Worm (Caenorhabditis elegans) whole organism, early embryonic: ENCODE data around the gene F20D1.3.

Experiments used
- B0310.2 ChIP-seq: sonication (generic microtip); optimal IDR thresholded peaks from 2 replicates; lab custom pipeline; 2016; ENCODE audit warnings: mild to moderate bottlenecking, missing genetic modification characterization, missing compliant biosample characterization
- F13C5.2 ChIP-seq: sonication (generic microtip); optimal IDR thresholded peaks from 2 replicates; lab custom pipeline; 2017; ENCODE audit warnings: mild to moderate bottlenecking, missing genetic modification characterization, inconsistent platforms, missing compliant biosample characterization
- aly-1 ChIP-seq: sonication (generic microtip); optimal IDR thresholded peaks from 2 replicates; lab custom pipeline; 2016; ENCODE audit warnings: missing genetic modification characterization, missing compliant biosample characterization
- ama-1 ChIP-seq: fragments of 150-350 bp; optimal IDR thresholded peaks from 2 replicates; lab custom pipeline; 2014
- ceh-13 ChIP-seq: fragments of 200-800 bp; sonication (Bioruptor generic); optimal IDR thresholded peaks from 2 replicates; lab custom pipeline; 2018; ENCODE audit warnings: mild to moderate bottlenecking, missing genetic modification characterization, missing compliant biosample characterization
- ceh-36 ChIP-seq: sonication (generic microtip); optimal IDR thresholded peaks from 2 replicates; lab custom pipeline; 2016; ENCODE audit warnings: missing genetic modification characterization, inconsistent platforms, missing compliant biosample characterization
- ets-7 ChIP-seq: sonication (generic microtip); optimal IDR thresholded peaks from 2 replicates; lab custom pipeline; 2016; ENCODE audit warnings: missing genotype, missing genetic modification characterization, missing compliant biosample characterization
- flt-1 ChIP-seq: fragments of 200-800 bp; sonication (Bioruptor generic); IDR thresholded peaks from 2 replicates; pipeline ENCODE4 v1.3.6; 2022; ENCODE audit warnings: missing genetic modification characterization, missing compliant biosample characterization
- hmbx-1 ChIP-seq: sonication (generic microtip); optimal IDR thresholded peaks from 2 replicates; lab custom pipeline; 2016; ENCODE audit warnings: mild to moderate bottlenecking, missing genetic modification characterization, missing compliant biosample characterization
- hmg-4 ChIP-seq: fragments of 200-800 bp; sonication (Bioruptor generic); optimal IDR thresholded peaks from 2 replicates; lab custom pipeline; 2018; ENCODE audit warnings: mild to moderate bottlenecking, missing genetic modification characterization, missing compliant biosample characterization
- hnd-1 ChIP-seq: sonication (generic microtip); optimal IDR thresholded peaks from 2 replicates; lab custom pipeline; 2016; ENCODE audit warnings: missing genetic modification characterization, missing compliant biosample characterization
- pes-1 ChIP-seq: fragments of 200-800 bp; sonication (Bioruptor generic); IDR thresholded peaks from 2 replicates; pipeline ENCODE4 v1.3.6; 2022; ENCODE audit warnings: missing genetic modification reagents, missing genetic modification characterization, missing compliant biosample characterization
- scrt-1 ChIP-seq: fragments of 200-800 bp; sonication (Bioruptor generic); IDR thresholded peaks from 2 replicates; pipeline ENCODE4 v1.3.6; 2022; ENCODE audit warnings: missing genetic modification characterization, missing compliant biosample characterization
- sea-1 ChIP-seq: fragments of 200-800 bp; sonication (Bioruptor generic); conservative IDR thresholded peaks from 2 replicates; pipeline ENCODE4 v1.3.6; 2022; ENCODE audit warnings: missing genetic modification characterization, missing compliant biosample characterization
- tbx-11 ChIP-seq: fragments of 200-800 bp; sonication (Bioruptor generic); IDR thresholded peaks from 2 replicates; pipeline ENCODE4 v1.3.6; 2022; ENCODE audit warnings: missing genetic modification characterization, missing compliant biosample characterization
- tbx-37 ChIP-seq: fragments of 200-800 bp; sonication (Bioruptor generic); conservative IDR thresholded peaks from 2 replicates; pipeline ENCODE4 v1.3.6; 2022; ENCODE audit warnings: missing genetic modification reagents, missing genetic modification characterization, missing compliant biosample characterization
- tra-4 ChIP-seq: sonication (generic microtip); optimal IDR thresholded peaks from 2 replicates; lab custom pipeline; 2017; ENCODE audit warnings: missing genetic modification characterization, missing compliant biosample characterization

Gene F20D1.3

ce11 chrX:14975467-14976167 is at the start of gene F20D1.3:
Gene F20D1.3 (plus strand): TSS chrX:14976117.
- TF ChIP-seq tbx-37 (GFP tag; lab: Robert Waterston, UW) (no peak), F13C5.2 (tag; lab: Kevin White, UChicago) (peak; percentile 2)

ce11 chrX:14928854-14929253 is 47.1 kb upstream of the F20D1.3 start, which contains the start of gene ntr-2:
Gene ntr-2 (minus strand): TSS chrX:14928954.
- TF ChIP-seq tbx-37 (GFP tag; lab: Robert Waterston, UW) = no peak
- no peak for TF ChIP-seq hmbx-1
- no peak for TF ChIP-seq ama-1 (lab: Kevin White, UChicago)
- TF ChIP-seq F13C5.2 (tag; lab: Kevin White, UChicago) = no peak
- no peak for TF ChIP-seq hnd-1 (tag; lab: Kevin White, UChicago)
- TF ChIP-seq B0310.2 (tag; lab: Kevin White, UChicago) = no peak
- no peak for TF ChIP-seq flt-1 (GFP tag; lab: Robert Waterston, UW)

- TF ChIP-seq ama-1 (lab: Kevin White, UChicago) (no peak), B0310.2 (tag; lab: Kevin White, UChicago) (no peak), ceh-13 (GFP tag; lab: Kevin White, UChicago) (no peak), hmbx-1 (no peak), ets-7 (tag; lab: Kevin White, UChicago) (no peak), tra-4 (tag; lab: Kevin White, UChicago) (no peak), F13C5.2 (tag; lab: Kevin White, UChicago) (no peak), tbx-11 (GFP tag; lab: Robert Waterston, UW) (no peak), sea-1 (GFP tag; lab: Robert Waterston, UW) (no peak), scrt-1 (GFP tag; lab: Robert Waterston, UW) (no peak), tbx-37 (GFP tag; lab: Robert Waterston, UW) (no peak), ceh-36 (tag; lab: Kevin White, UChicago) (no peak), pes-1 (GFP tag; lab: Robert Waterston, UW) (no peak), aly-1 (tag; lab: Kevin White, UChicago) (no peak), hmg-4 (GFP tag; lab: Kevin White, UChicago) (no peak), hnd-1 (tag; lab: Kevin White, UChicago) (no peak)
Observed at ce11 chrX:14929512-14929911, 46.4 kb upstream of the F20D1.3 start.

ce11 chrX:14931443-14931842 is 44.5 kb upstream of the F20D1.3 start:
- TF ChIP-seq hmbx-1 = no peak
- no peak for TF ChIP-seq ets-7 (tag; lab: Kevin White, UChicago)
- TF ChIP-seq aly-1 (tag; lab: Kevin White, UChicago) = no peak
- no peak for TF ChIP-seq hmg-4 (GFP tag; lab: Kevin White, UChicago)

- TF ChIP-seq F13C5.2 (tag; lab: Kevin White, UChicago) (no peak), flt-1 (GFP tag; lab: Robert Waterston, UW) (no peak), sea-1 (GFP tag; lab: Robert Waterston, UW) (no peak), hmg-4 (GFP tag; lab: Kevin White, UChicago) (no peak), hmbx-1 (no peak), tra-4 (tag; lab: Kevin White, UChicago) (no peak), pes-1 (GFP tag; lab: Robert Waterston, UW) (no peak), tbx-37 (GFP tag; lab: Robert Waterston, UW) (no peak), ceh-36 (tag; lab: Kevin White, UChicago) (no peak), hnd-1 (tag; lab: Kevin White, UChicago) (no peak), ceh-13 (GFP tag; lab: Kevin White, UChicago) (no peak), aly-1 (tag; lab: Kevin White, UChicago) (no peak), tbx-11 (GFP tag; lab: Robert Waterston, UW) (no peak), ama-1 (lab: Kevin White, UChicago) (no peak)
Observed at ce11 chrX:14938188-14938587, 37.7 kb upstream of the F20D1.3 start.

- TF ChIP-seq pes-1 (GFP tag; lab: Robert Waterston, UW) = no peak
- no peak for TF ChIP-seq ama-1 (lab: Kevin White, UChicago)
- TF ChIP-seq sea-1 (GFP tag; lab: Robert Waterston, UW) = no peak
- TF ChIP-seq flt-1 (GFP tag; lab: Robert Waterston, UW) = no peak
- TF ChIP-seq hnd-1 (tag; lab: Kevin White, UChicago) = no peak
- TF ChIP-seq B0310.2 (tag; lab: Kevin White, UChicago) = no peak
- no peak for TF ChIP-seq hmg-4 (GFP tag; lab: Kevin White, UChicago)
- TF ChIP-seq ets-7 (tag; lab: Kevin White, UChicago) = no peak
- no peak for TF ChIP-seq F13C5.2 (tag; lab: Kevin White, UChicago)
- TF ChIP-seq hmbx-1 = no peak
- TF ChIP-seq tbx-11 (GFP tag; lab: Robert Waterston, UW) = no peak
- TF ChIP-seq ceh-13 (GFP tag; lab: Kevin White, UChicago) = no peak
- no peak for TF ChIP-seq aly-1 (tag; lab: Kevin White, UChicago)
- no peak for TF ChIP-seq tbx-37 (GFP tag; lab: Robert Waterston, UW)
- no peak for TF ChIP-seq tra-4 (tag; lab: Kevin White, UChicago)
- no peak for TF ChIP-seq scrt-1 (GFP tag; lab: Robert Waterston, UW)
Observed at ce11 chrX:14946217-14946463, 29.8 kb upstream of the F20D1.3 start, which contains the start of gene mrp-5. Gene mrp-5 (minus strand): TSS chrX:14946317.

- TF ChIP-seq F13C5.2 (tag; lab: Kevin White, UChicago) (peak; percentile 5), hnd-1 (tag; lab: Kevin White, UChicago) (no peak)
Observed at ce11 chrX:14946464-14947354, 29.2 kb upstream of the F20D1.3 start.
